Fruit fly (Drosophila melanogaster) whole organism, embryonic: ENCODE results near the gene CG31551.
A peak's percentile ranks its signal among the peaks of the same experiment; 100 is the strongest.

Source experiments
- Antp ChIP-seq: fragments of 200-800 bp; sonication (Bioruptor generic); optimal IDR thresholded peaks from 3 replicates; lab custom pipeline; 2016; ENCODE audit warnings: missing biosample characterization, missing genetic modification characterization
- B-H1 ChIP-seq: fragments of 200-800 bp; sonication (Bioruptor generic); IDR thresholded peaks from 3 replicates; pipeline ENCODE4 v1.3.6; 2022; ENCODE audit warnings: missing biosample characterization, missing genetic modification characterization
- Bteb2 ChIP-seq: fragments of 200-800 bp; sonication (Bioruptor generic); optimal IDR thresholded peaks from 2 replicates; lab custom pipeline; 2016; ENCODE audit warnings: missing biosample characterization, missing genetic modification characterization
- CG10209 ChIP-seq: fragments of 200-800 bp; sonication (Bioruptor generic); optimal IDR thresholded peaks from 3 replicates; lab custom pipeline; 2017; ENCODE audit warnings: missing biosample characterization, mild to moderate bottlenecking, missing genetic modification characterization, missing genetic modification reagents
- CG11247 ChIP-seq: fragments of 200-800 bp; sonication (Bioruptor generic); IDR thresholded peaks from 2 replicates; pipeline ENCODE4 v1.3.6; 2022; ENCODE audit warnings: missing biosample characterization, missing genetic modification characterization
- CG11456 ChIP-seq: fragments of 200-800 bp; sonication (Bioruptor generic); IDR thresholded peaks from 3 replicates; pipeline ENCODE4 v1.3.6; 2022; ENCODE audit warnings: missing biosample characterization, missing genetic modification characterization
- CG11560 ChIP-seq: fragments of 200-800 bp; sonication (Bioruptor generic); IDR thresholded peaks from 3 replicates; pipeline ENCODE4 v1.3.6; 2022; ENCODE audit warnings: missing biosample characterization, missing genetic modification characterization
- CG11723 ChIP-seq: fragments of 200-800 bp; sonication (Bioruptor generic); optimal IDR thresholded peaks from 2 replicates; lab custom pipeline; 2017; ENCODE audit warnings: missing biosample characterization, mild to moderate bottlenecking, missing genetic modification characterization
- CG12769 ChIP-seq: fragments of 200-800 bp; sonication (Bioruptor generic); optimal IDR thresholded peaks from 2 replicates; lab custom pipeline; 2019; ENCODE audit warnings: missing biosample characterization, mild to moderate bottlenecking, missing genetic modification characterization, moderate library complexity
- CG13424 ChIP-seq: fragments of 200-800 bp; sonication (Bioruptor generic); optimal IDR thresholded peaks from 2 replicates; lab custom pipeline; 2019; ENCODE audit warnings: missing biosample characterization, mild to moderate bottlenecking, missing genetic modification characterization, moderate library complexity
- CG15269 ChIP-seq: fragments of 200-800 bp; sonication (Bioruptor generic); optimal IDR thresholded peaks from 2 replicates; lab custom pipeline; 2018; ENCODE audit warnings: missing biosample characterization, mild to moderate bottlenecking, missing genetic modification characterization, moderate library complexity
- CG1602 ChIP-seq: fragments of 200-800 bp; sonication (Bioruptor generic); optimal IDR thresholded peaks from 3 replicates; lab custom pipeline; 2016; ENCODE audit warnings: missing biosample characterization, missing genetic modification characterization
- CG16813 ChIP-seq: fragments of 200-800 bp; sonication (Bioruptor generic); IDR thresholded peaks from 3 replicates; pipeline ENCODE4 v1.3.6; 2022; ENCODE audit warnings: missing biosample characterization, missing genetic modification characterization; ENCODE audit not compliant: partially characterized antibody
- CG17361 ChIP-seq: fragments of 200-800 bp; sonication (Bioruptor generic); IDR thresholded peaks from 3 replicates; pipeline ENCODE4 v1.3.6; 2022; ENCODE audit warnings: missing biosample characterization, missing genetic modification characterization
- CG17385 ChIP-seq: fragments of 200-800 bp; sonication (Bioruptor generic); optimal IDR thresholded peaks from 3 replicates; lab custom pipeline; 2018; ENCODE audit warnings: missing biosample characterization, mild to moderate bottlenecking, missing genetic modification characterization
- CG17802 ChIP-seq: fragments of 200-800 bp; sonication (Bioruptor generic); optimal IDR thresholded peaks from 2 replicates; lab custom pipeline; 2018; ENCODE audit warnings: missing biosample characterization, mild to moderate bottlenecking, missing genetic modification characterization, moderate library complexity
- CG18262 ChIP-seq: fragments of 200-800 bp; optimal IDR thresholded peaks from 3 replicates; lab custom pipeline; 2019; ENCODE audit warnings: missing biosample characterization, mild to moderate bottlenecking, missing genetic modification characterization, moderate library complexity
- CG18476 ChIP-seq: fragments of 200-800 bp; sonication (Bioruptor generic); optimal IDR thresholded peaks from 2 replicates; lab custom pipeline; 2016; ENCODE audit warnings: missing biosample characterization, mild to moderate bottlenecking, missing genetic modification characterization
- CG31388 ChIP-seq: fragments of 200-800 bp; sonication (Bioruptor generic); optimal IDR thresholded peaks from 2 replicates; lab custom pipeline; 2016; ENCODE audit warnings: missing biosample characterization, missing genetic modification characterization
- CG4282 ChIP-seq: fragments of 200-800 bp; sonication (Bioruptor generic); optimal IDR thresholded peaks from 2 replicates; lab custom pipeline; 2016; ENCODE audit warnings: missing biosample characterization, missing genetic modification characterization
- CG6791 ChIP-seq: fragments of 200-800 bp; sonication (Bioruptor generic); IDR thresholded peaks from 3 replicates; pipeline ENCODE4 v1.3.6; 2022; ENCODE audit warnings: missing biosample characterization, missing genetic modification characterization; ENCODE audit not compliant: partially characterized antibody
- CG8388 ChIP-seq: fragments of 200-800 bp; sonication (Bioruptor generic); optimal IDR thresholded peaks from 2 replicates; lab custom pipeline; 2019; ENCODE audit warnings: missing biosample characterization, mild to moderate bottlenecking, missing genetic modification characterization, moderate library complexity
- CG8924 ChIP-seq: fragments of 200-800 bp; optimal IDR thresholded peaks from 3 replicates; lab custom pipeline; 2019; ENCODE audit warnings: missing biosample characterization, mild to moderate bottlenecking, missing genetic modification characterization, moderate library complexity
- Dek ChIP-seq: fragments of 200-800 bp; sonication (Bioruptor generic); optimal IDR thresholded peaks from 3 replicates; lab custom pipeline; 2019; ENCODE audit warnings: missing biosample characterization, mild to moderate bottlenecking, missing genetic modification characterization, moderate library complexity
- Ets97D ChIP-seq: fragments of 200-800 bp; sonication (Bioruptor generic); optimal IDR thresholded peaks from 3 replicates; lab custom pipeline; 2016; ENCODE audit warnings: missing biosample characterization, missing genetic modification characterization
- H15 ChIP-seq: fragments of 200-800 bp; sonication (Bioruptor generic); IDR thresholded peaks from 3 replicates; pipeline ENCODE4 v1.3.6; 2022; ENCODE audit warnings: missing biosample characterization, missing genetic modification characterization
- MBD-R2 ChIP-seq: fragments of 200-800 bp; sonication (Bioruptor generic); IDR thresholded peaks from 2 replicates; pipeline ENCODE4 v1.3.6; 2022; ENCODE audit warnings: missing biosample characterization, missing genetic modification characterization
- MESR4 ChIP-seq: fragments of 200-800 bp; sonication (Bioruptor generic); optimal IDR thresholded peaks from 2 replicates; lab custom pipeline; 2018; ENCODE audit warnings: missing biosample characterization, mild to moderate bottlenecking, missing genetic modification characterization, moderate library complexity
- Opbp ChIP-seq: fragments of 200-800 bp; sonication (Bioruptor generic); IDR thresholded peaks from 3 replicates; pipeline ENCODE4 v1.3.6; 2022; ENCODE audit warnings: missing biosample characterization, missing genetic modification characterization; ENCODE audit not compliant: partially characterized antibody
- Vsx1 ChIP-seq: fragments of 200-800 bp; sonication (Bioruptor generic); optimal IDR thresholded peaks from 2 replicates; lab custom pipeline; 2017; ENCODE audit warnings: missing biosample characterization, mild to moderate bottlenecking, missing genetic modification characterization, missing genetic modification reagents
- Xbp1 ChIP-seq: fragments of 200-800 bp; sonication (Bioruptor generic); optimal IDR thresholded peaks from 3 replicates; lab custom pipeline; 2016; ENCODE audit warnings: missing biosample characterization, mild to moderate bottlenecking, missing genetic modification characterization
- YL-1 ChIP-seq: fragments of 200-800 bp; sonication (Bioruptor generic); optimal IDR thresholded peaks from 3 replicates; lab custom pipeline; 2017; ENCODE audit warnings: missing biosample characterization, mild to moderate bottlenecking, missing genetic modification characterization
- al ChIP-seq: fragments of 200-800 bp; sonication (Bioruptor generic); IDR thresholded peaks from 2 replicates; pipeline ENCODE4 v1.3.6; 2022; ENCODE audit warnings: missing biosample characterization, missing genetic modification characterization
- amos ChIP-seq: fragments of 200-800 bp; sonication (Bioruptor generic); IDR thresholded peaks from 2 replicates; pipeline ENCODE4 v1.3.6; 2022; ENCODE audit warnings: missing biosample characterization, missing genetic modification characterization; ENCODE audit not compliant: partially characterized antibody
- az2 ChIP-seq: fragments of 200-800 bp; sonication (Bioruptor generic); optimal IDR thresholded peaks from 3 replicates; lab custom pipeline; 2016; ENCODE audit warnings: missing biosample characterization, missing genetic modification characterization
- caup ChIP-seq: fragments of 200-800 bp; sonication (Bioruptor generic); optimal IDR thresholded peaks from 3 replicates; lab custom pipeline; 2017; ENCODE audit warnings: missing biosample characterization, mild to moderate bottlenecking, missing genetic modification characterization, moderate library complexity; ENCODE audit not compliant: severe bottlenecking
- chif ChIP-seq, 2 experiments: fragments of 200-800 bp; sonication (Bioruptor generic); optimal IDR thresholded peaks; 3 replicates each; lab custom pipeline; 2016; ENCODE audit warnings: missing biosample characterization in 2 of 2, missing genetic modification characterization in 2 of 2
- corto ChIP-seq: fragments of 200-800 bp; sonication (Bioruptor generic); optimal IDR thresholded peaks from 2 replicates; lab custom pipeline; 2016; ENCODE audit warnings: missing biosample characterization, mild to moderate bottlenecking, missing genetic modification characterization, moderate library complexity
- dmrt11E ChIP-seq: fragments of 200-800 bp; sonication (Bioruptor generic); optimal IDR thresholded peaks from 3 replicates; lab custom pipeline; 2018; ENCODE audit warnings: missing biosample characterization, mild to moderate bottlenecking, missing genetic modification characterization, moderate library complexity
- ems ChIP-seq: fragments of 200-800 bp; sonication (Bioruptor generic); optimal IDR thresholded peaks from 3 replicates; lab custom pipeline; 2016; ENCODE audit warnings: missing biosample characterization, missing genetic modification characterization
- en ChIP-seq: fragments of 200-800 bp; sonication (Bioruptor generic); optimal IDR thresholded peaks from 2 replicates; lab custom pipeline; 2016; ENCODE audit warnings: missing biosample characterization, missing genetic modification characterization
- fd96Cb ChIP-seq: fragments of 200-800 bp; sonication (Bioruptor generic); optimal IDR thresholded peaks from 2 replicates; lab custom pipeline; 2018; ENCODE audit warnings: missing biosample characterization, mild to moderate bottlenecking, missing genetic modification characterization, moderate library complexity
- hth ChIP-seq: fragments of >200 bp; optimal IDR thresholded peaks from 2 replicates; lab custom pipeline; 2017; ENCODE audit warnings: inconsistent platforms
- onecut ChIP-seq: fragments of 200-800 bp; sonication (Bioruptor generic); IDR thresholded peaks from 2 replicates; pipeline ENCODE4 v1.3.6; 2022; ENCODE audit warnings: missing biosample characterization, missing genetic modification characterization
- pzg ChIP-seq: fragments of 200-800 bp; sonication (Bioruptor generic); optimal IDR thresholded peaks from 3 replicates; lab custom pipeline; 2018; ENCODE audit warnings: missing biosample characterization, mild to moderate bottlenecking, missing genetic modification characterization, moderate library complexity
- ranshi ChIP-seq: fragments of 200-800 bp; sonication (Bioruptor generic); IDR thresholded peaks from 2 replicates; pipeline ENCODE4 v1.3.6; 2022; ENCODE audit warnings: missing biosample characterization, missing genetic modification characterization
- schlank ChIP-seq: fragments of 200-800 bp; sonication (Bioruptor generic); optimal IDR thresholded peaks from 2 replicates; lab custom pipeline; 2018; ENCODE audit warnings: missing biosample characterization, mild to moderate bottlenecking, missing genetic modification characterization
- sr ChIP-seq: fragments of 200-800 bp; sonication (Bioruptor generic); IDR thresholded peaks from 3 replicates; pipeline ENCODE4 v1.3.6; 2022; ENCODE audit warnings: missing biosample characterization, missing genetic modification characterization
- wor ChIP-seq: fragments of 200-800 bp; sonication (Bioruptor generic); IDR thresholded peaks from 2 replicates; pipeline ENCODE4 v1.3.6; 2022; ENCODE audit warnings: missing biosample characterization, missing genetic modification characterization

CG31551 gene

dm6 chr3R:5660198-5660893 lies 32.7 kb downstream of the CG31551 start, which contains the start of gene Wdr33 (continued):
- TF ChIP-seq CG18476 (GFP tag; lab: Kevin White, UChicago): no peak
- no peak for TF ChIP-seq en (GFP tag; lab: Kevin White, UChicago)
- peak; percentile 36 for TF ChIP-seq CG17385 (GFP tag; lab: Kevin White, UChicago)
- no peak for TF ChIP-seq CG11723 (GFP tag; lab: Kevin White, UChicago)
- peak; percentile 46 for TF ChIP-seq az2 (GFP tag; lab: Kevin White, UChicago)
- TF ChIP-seq CG13424 (tag; lab: Kevin White, UChicago): peak; percentile 56
- TF ChIP-seq Vsx1 (GFP tag; lab: Kevin White, UChicago): no peak
- TF ChIP-seq CG16813 (GFP tag; lab: Robert Waterston, UW): peak; percentile 94
- TF ChIP-seq CG11247 (GFP tag; lab: Robert Waterston, UW): no peak
- TF ChIP-seq fd96Cb (tag; lab: Kevin White, UChicago): peak; percentile 49
- 0 out of 3 replicates have a peak, but pooled peaks have one; percentile 12 for TF ChIP-seq CG11456 (GFP tag; lab: Robert Waterston, UW)
- TF ChIP-seq CG8388 (GFP tag; lab: Kevin White, UChicago): peak; percentile 24
- TF ChIP-seq corto: peak; percentile 45
- TF ChIP-seq CG17361: peak; percentile 65; the same call in 2 of the 3 replicates
- TF ChIP-seq Bteb2 (GFP tag; lab: Kevin White, UChicago): peak; percentile 15
- peak; percentile 37 for TF ChIP-seq CG1602 (GFP tag; lab: Kevin White, UChicago)
- no peak for TF ChIP-seq Antp (GFP tag; lab: Kevin White, UChicago)
- peak; percentile 34 for TF ChIP-seq Dek (tag; lab: Kevin White, UChicago)
- TF ChIP-seq CG11560 (tag; lab: Robert Waterston, UW): no peak
- peak; percentile 36 for TF ChIP-seq CG18262 (tag; lab: Kevin White, UChicago)
- TF ChIP-seq amos (GFP tag; lab: Robert Waterston, UW): peak; percentile 91
- TF ChIP-seq chif (GFP tag; optimal IDR thresholded peaks at IDR 0.05; lab: Kevin White, UChicago): no peak
- TF ChIP-seq B-H1 (GFP tag; lab: Robert Waterston, UW): no peak
- TF ChIP-seq dmrt11E (tag; lab: Kevin White, UChicago): peak; percentile 28
- 0 out of 2 replicates have a peak, but pooled peaks have one; percentile 13 for TF ChIP-seq wor (GFP tag; lab: Robert Waterston, UW)
- peak; percentile 91 for TF ChIP-seq CG6791
- no peak for TF ChIP-seq CG12769 (tag; lab: Kevin White, UChicago)
- TF ChIP-seq Xbp1 (GFP tag; lab: Kevin White, UChicago): peak; percentile 52
- TF ChIP-seq CG4282 (GFP tag; lab: Kevin White, UChicago): no peak
- peak; percentile 27 for TF ChIP-seq CG10209 (GFP tag; lab: Kevin White, UChicago)
- no peak for TF ChIP-seq CG17802 (tag; lab: Kevin White, UChicago)
- TF ChIP-seq al: peak; percentile 28; the same call in 1 of the 2 replicates
- TF ChIP-seq YL-1 (GFP tag; lab: Kevin White, UChicago): peak; percentile 14
- no peak for TF ChIP-seq onecut (GFP tag; lab: Robert Waterston, UW)
- TF ChIP-seq H15 (GFP tag; lab: Robert Waterston, UW): 0 out of 3 replicates have a peak, but pooled peaks have one; percentile 7
- TF ChIP-seq Opbp (GFP tag; lab: Robert Waterston, UW): peak; percentile 87
- TF ChIP-seq CG8924: peak; percentile 36
- peak; percentile 33 for TF ChIP-seq pzg (GFP tag; lab: Kevin White, UChicago)
- TF ChIP-seq schlank (tag; lab: Kevin White, UChicago): no peak
- TF ChIP-seq MBD-R2: peak; percentile 51
- TF ChIP-seq CG31388 (GFP tag; lab: Kevin White, UChicago): peak; percentile 21
- peak; percentile 37 for TF ChIP-seq CG15269 (tag; lab: Kevin White, UChicago)
- peak; percentile 20; the same call in 1 of the 2 replicates for TF ChIP-seq ranshi (GFP tag; lab: Robert Waterston, UW)
- TF ChIP-seq ems: no peak
- TF ChIP-seq Ets97D (GFP tag; lab: Kevin White, UChicago): no peak
- TF ChIP-seq MESR4 (GFP tag; lab: Kevin White, UChicago): peak; percentile 85
- TF ChIP-seq sr: 0 out of 3 replicates have a peak, but pooled peaks have one; percentile 25
- no peak for TF ChIP-seq hth (lab: Kevin White, UChicago)
- TF ChIP-seq caup (GFP tag; lab: Kevin White, UChicago): no peak
